Fruit fly (Drosophila melanogaster) whole organism, embryonic: ENCODE measurements around the gene Cog2.

Source experiments
- Abd-B ChIP-seq: fragments of 200-800 bp; sonication (Bioruptor generic); optimal IDR thresholded peaks from 2 replicates; lab custom pipeline; 2018; ENCODE audit warnings: missing biosample characterization, mild to moderate bottlenecking, missing genetic modification characterization, moderate library complexity
- Adf1 ChIP-seq: fragments of 200-800 bp; sonication (Bioruptor generic); IDR thresholded peaks from 2 replicates; pipeline ENCODE4 v1.3.6; 2022; ENCODE audit warnings: missing biosample characterization, missing genetic modification characterization
- CG10366 ChIP-seq: fragments of 200-800 bp; sonication (Bioruptor generic); IDR thresholded peaks from 2 replicates; pipeline ENCODE4 v1.3.6; 2022; ENCODE audit warnings: missing biosample characterization, missing genetic modification characterization
- CG10979 ChIP-seq: fragments of 200-800 bp; sonication (Bioruptor generic); optimal IDR thresholded peaks from 2 replicates; lab custom pipeline; 2018; ENCODE audit warnings: missing biosample characterization, mild to moderate bottlenecking, missing genetic modification characterization, moderate library complexity
- CG12769 ChIP-seq: fragments of 200-800 bp; sonication (Bioruptor generic); optimal IDR thresholded peaks from 2 replicates; lab custom pipeline; 2019; ENCODE audit warnings: missing biosample characterization, mild to moderate bottlenecking, missing genetic modification characterization, moderate library complexity
- CG13287 ChIP-seq: fragments of 200-800 bp; sonication (Bioruptor generic); IDR thresholded peaks from 2 replicates; pipeline ENCODE4 v1.3.6; 2022; ENCODE audit warnings: missing biosample characterization, missing genetic modification characterization; ENCODE audit not compliant: partially characterized antibody
- CG15269 ChIP-seq: fragments of 200-800 bp; sonication (Bioruptor generic); optimal IDR thresholded peaks from 2 replicates; lab custom pipeline; 2018; ENCODE audit warnings: missing biosample characterization, mild to moderate bottlenecking, missing genetic modification characterization, moderate library complexity
- CG1603 ChIP-seq: fragments of 200-800 bp; sonication (Bioruptor generic); optimal IDR thresholded peaks from 2 replicates; lab custom pipeline; 2019; ENCODE audit warnings: missing biosample characterization, mild to moderate bottlenecking, missing genetic modification characterization, moderate library complexity
- CG16863 ChIP-seq: fragments of 200-800 bp; sonication (Bioruptor generic); optimal IDR thresholded peaks from 3 replicates; lab custom pipeline; 2016; ENCODE audit warnings: missing biosample characterization, missing genetic modification characterization
- CG17612 ChIP-seq: fragments of 200-800 bp; sonication (Bioruptor generic); IDR thresholded peaks from 2 replicates; pipeline ENCODE4 v1.3.6; 2022; ENCODE audit warnings: missing biosample characterization, missing genetic modification characterization
- CG1832 ChIP-seq: fragments of 200-800 bp; sonication (Bioruptor generic); optimal IDR thresholded peaks from 2 replicates; lab custom pipeline; 2017; ENCODE audit warnings: missing biosample characterization, mild to moderate bottlenecking, missing genetic modification characterization, inconsistent platforms
- CG30020 ChIP-seq: fragments of 200-800 bp; optimal IDR thresholded peaks from 2 replicates; lab custom pipeline; 2019; ENCODE audit warnings: missing biosample characterization, mild to moderate bottlenecking, missing genetic modification characterization, moderate library complexity
- CG31224 ChIP-seq: fragments of 200-800 bp; sonication (Bioruptor generic); IDR thresholded peaks from 2 replicates; pipeline ENCODE4 v1.3.6; 2022; ENCODE audit warnings: missing biosample characterization, missing genetic modification characterization
- CG31388 ChIP-seq: fragments of 200-800 bp; sonication (Bioruptor generic); optimal IDR thresholded peaks from 2 replicates; lab custom pipeline; 2016; ENCODE audit warnings: missing biosample characterization, missing genetic modification characterization
- CG4854 ChIP-seq: fragments of 200-800 bp; sonication (Bioruptor generic); optimal IDR thresholded peaks from 2 replicates; lab custom pipeline; 2016; ENCODE audit warnings: missing biosample characterization, missing genetic modification characterization, inconsistent platforms
- CG5180 ChIP-seq: fragments of 200-800 bp; sonication (Bioruptor generic); optimal IDR thresholded peaks from 3 replicates; lab custom pipeline; 2017; ENCODE audit warnings: missing biosample characterization, missing genetic modification characterization, mild to moderate bottlenecking, moderate library complexity, missing genetic modification reagents
- CG7357 ChIP-seq: fragments of 200-800 bp; sonication (Bioruptor generic); IDR thresholded peaks from 3 replicates; pipeline ENCODE4 v1.3.6; 2022; ENCODE audit warnings: missing biosample characterization, missing genetic modification characterization
- CG7839 ChIP-seq: fragments of 200-800 bp; sonication (Bioruptor generic); optimal IDR thresholded peaks from 3 replicates; lab custom pipeline; 2018; ENCODE audit warnings: missing biosample characterization, mild to moderate bottlenecking, missing genetic modification characterization, moderate library complexity
- CG7928 ChIP-seq: fragments of 200-800 bp; sonication (Bioruptor generic); optimal IDR thresholded peaks from 2 replicates; lab custom pipeline; 2017; ENCODE audit warnings: missing biosample characterization, mild to moderate bottlenecking, missing genetic modification characterization
- D ChIP-seq, 2 experiments: fragments of 200-800 bp in 1 of 2; fragments of >200 bp in 1 of 2; sonication (Bioruptor generic) in 1 of 2; optimal IDR thresholded peaks; 2 replicates in 1 of 2; 3 replicates in 1 of 2; lab custom pipeline; 2017; ENCODE audit warnings: mild to moderate bottlenecking in 1 of 2, missing biosample characterization in 1 of 2, missing genetic modification characterization in 1 of 2, missing genetic modification reagents in 1 of 2
- Dll ChIP-seq: fragments of 200-800 bp; sonication (Bioruptor generic); IDR thresholded peaks from 4 replicates; pipeline ENCODE4 v1.3.6; 2022; ENCODE audit warnings: missing biosample characterization, missing genetic modification characterization; ENCODE audit not compliant: partially characterized antibody
- Fer3 ChIP-seq: fragments of 200-800 bp; sonication (Bioruptor generic); optimal IDR thresholded peaks from 2 replicates; lab custom pipeline; 2018; ENCODE audit warnings: missing biosample characterization, mild to moderate bottlenecking, missing genetic modification characterization, moderate library complexity
- H2.0 ChIP-seq: fragments of 200-800 bp; sonication (Bioruptor generic); IDR thresholded peaks from 2 replicates; pipeline ENCODE4 v1.3.6; 2022; ENCODE audit warnings: missing biosample characterization, missing genetic modification characterization
- HLHmδ ChIP-seq: fragments of 200-800 bp; sonication (Bioruptor generic); optimal IDR thresholded peaks from 2 replicates; lab custom pipeline; 2018; ENCODE audit warnings: missing biosample characterization, mild to moderate bottlenecking, missing genetic modification characterization, moderate library complexity
- NC2α ChIP-seq: fragments of 200-800 bp; sonication (Bioruptor generic); optimal IDR thresholded peaks from 2 replicates; lab custom pipeline; 2016; ENCODE audit warnings: missing biosample characterization, missing genetic modification characterization
- Poxn ChIP-seq: fragments of 200-800 bp; sonication (Bioruptor generic); IDR thresholded peaks from 2 replicates; pipeline ENCODE4 v1.3.6; 2022; ENCODE audit warnings: missing biosample characterization, missing genetic modification characterization
- Sox102F ChIP-seq: fragments of 200-800 bp; sonication (Bioruptor generic); optimal IDR thresholded peaks from 2 replicates; lab custom pipeline; 2018; ENCODE audit warnings: missing biosample characterization, mild to moderate bottlenecking, missing genetic modification characterization, moderate library complexity
- Xbp1 ChIP-seq: fragments of 200-800 bp; sonication (Bioruptor generic); optimal IDR thresholded peaks from 3 replicates; lab custom pipeline; 2016; ENCODE audit warnings: missing biosample characterization, mild to moderate bottlenecking, missing genetic modification characterization
- ash1 ChIP-seq: fragments of 200-800 bp; sonication (Bioruptor generic); optimal IDR thresholded peaks from 2 replicates; lab custom pipeline; 2018; ENCODE audit warnings: missing biosample characterization, mild to moderate bottlenecking, missing genetic modification characterization
- ato ChIP-seq: fragments of 200-800 bp; sonication (Bioruptor generic); IDR thresholded peaks from 2 replicates; pipeline ENCODE4 v1.3.6; 2022; ENCODE audit warnings: missing biosample characterization, missing genetic modification characterization; ENCODE audit not compliant: partially characterized antibody
- bsh ChIP-seq, 2 experiments: fragments of 200-800 bp; sonication (Bioruptor generic); optimal IDR thresholded peaks; 2 replicates each; lab custom pipeline; 2017 to 2018; ENCODE audit warnings: mild to moderate bottlenecking in 2 of 2, missing biosample characterization in 2 of 2, missing genetic modification characterization in 2 of 2, moderate library complexity in 1 of 2
- chm ChIP-seq: fragments of 200-800 bp; sonication (Bioruptor generic); IDR thresholded peaks from 2 replicates; pipeline ENCODE4 v1.3.6; 2022; ENCODE audit warnings: missing biosample characterization, missing genetic modification characterization
- dan ChIP-seq: fragments of 200-800 bp; sonication (Bioruptor generic); IDR thresholded peaks from 2 replicates; pipeline ENCODE4 v1.3.6; 2022; ENCODE audit warnings: missing biosample characterization, missing genetic modification characterization
- exex ChIP-seq: fragments of 200-800 bp; sonication (Bioruptor generic); optimal IDR thresholded peaks from 4 replicates; lab custom pipeline; 2018; ENCODE audit warnings: missing biosample characterization, mild to moderate bottlenecking, missing genetic modification characterization, moderate library complexity
- ftz-f1 ChIP-seq: fragments of 200-800 bp; sonication (Bioruptor generic); optimal IDR thresholded peaks from 2 replicates; lab custom pipeline; 2016; ENCODE audit warnings: missing biosample characterization, missing genetic modification characterization
- gem ChIP-seq: fragments of 200-800 bp; sonication (Bioruptor generic); optimal IDR thresholded peaks from 2 replicates; lab custom pipeline; 2019; ENCODE audit warnings: missing biosample characterization, mild to moderate bottlenecking, missing genetic modification characterization, moderate library complexity
- hbn ChIP-seq: fragments of 200-800 bp; sonication (Bioruptor generic); IDR thresholded peaks from 2 replicates; pipeline ENCODE4 v1.3.6; 2022; ENCODE audit warnings: missing biosample characterization, missing genetic modification characterization; ENCODE audit not compliant: partially characterized antibody
- kah ChIP-seq: fragments of 200-800 bp; sonication (Bioruptor generic); optimal IDR thresholded peaks from 2 replicates; lab custom pipeline; 2018; ENCODE audit warnings: missing biosample characterization, mild to moderate bottlenecking, missing genetic modification characterization
- kni ChIP-seq: fragments of 200-800 bp; sonication (Bioruptor generic); optimal IDR thresholded peaks from 3 replicates; lab custom pipeline; 2017; ENCODE audit warnings: mild to moderate bottlenecking, missing biosample characterization, missing genetic modification reagents, missing genetic modification characterization
- repo ChIP-seq: fragments of 200-800 bp; sonication (Bioruptor generic); optimal IDR thresholded peaks from 2 replicates; lab custom pipeline; 2016; ENCODE audit warnings: missing biosample characterization, missing genetic modification characterization
- salm ChIP-seq: fragments of 200-800 bp; sonication (Bioruptor generic); optimal IDR thresholded peaks from 2 replicates; lab custom pipeline; 2018; ENCODE audit warnings: missing biosample characterization, mild to moderate bottlenecking, missing genetic modification characterization
- schlank ChIP-seq: fragments of 200-800 bp; sonication (Bioruptor generic); optimal IDR thresholded peaks from 2 replicates; lab custom pipeline; 2018; ENCODE audit warnings: missing biosample characterization, mild to moderate bottlenecking, missing genetic modification characterization
- scrt ChIP-seq: fragments of 200-800 bp; sonication (Bioruptor generic); optimal IDR thresholded peaks from 2 replicates; lab custom pipeline; 2018; ENCODE audit warnings: missing biosample characterization, mild to moderate bottlenecking, missing genetic modification characterization, moderate library complexity
- seq ChIP-seq: fragments of 200-800 bp; sonication (Bioruptor generic); IDR thresholded peaks from 2 replicates; pipeline ENCODE4 v1.3.6; 2022; ENCODE audit warnings: missing biosample characterization, missing genetic modification characterization
- sim ChIP-seq: fragments of 200-800 bp; sonication (Bioruptor generic); IDR thresholded peaks from 2 replicates; pipeline ENCODE4 v1.3.6; 2022; ENCODE audit warnings: missing biosample characterization, missing genetic modification characterization
- tgo ChIP-seq: fragments of 200-800 bp; sonication (Bioruptor generic); IDR thresholded peaks from 3 replicates; pipeline ENCODE4 v1.3.6; 2022; ENCODE audit warnings: missing biosample characterization, missing genetic modification characterization
- usp ChIP-seq: fragments of >200 bp; optimal IDR thresholded peaks from 2 replicates; lab custom pipeline; 2017; ENCODE audit warnings: missing biosample characterization, missing genetic modification characterization
- zen2 ChIP-seq: fragments of 200-800 bp; sonication (Bioruptor generic); IDR thresholded peaks from 3 replicates; pipeline ENCODE4 v1.3.6; 2022; ENCODE audit warnings: missing biosample characterization, missing genetic modification characterization; ENCODE audit not compliant: partially characterized antibody
- zfh1 ChIP-seq: fragments of 200-800 bp; sonication (Bioruptor generic); IDR thresholded peaks from 3 replicates; pipeline ENCODE4 v1.3.6; 2022; ENCODE audit warnings: missing biosample characterization, missing genetic modification characterization

Gene Cog2

DNA sequence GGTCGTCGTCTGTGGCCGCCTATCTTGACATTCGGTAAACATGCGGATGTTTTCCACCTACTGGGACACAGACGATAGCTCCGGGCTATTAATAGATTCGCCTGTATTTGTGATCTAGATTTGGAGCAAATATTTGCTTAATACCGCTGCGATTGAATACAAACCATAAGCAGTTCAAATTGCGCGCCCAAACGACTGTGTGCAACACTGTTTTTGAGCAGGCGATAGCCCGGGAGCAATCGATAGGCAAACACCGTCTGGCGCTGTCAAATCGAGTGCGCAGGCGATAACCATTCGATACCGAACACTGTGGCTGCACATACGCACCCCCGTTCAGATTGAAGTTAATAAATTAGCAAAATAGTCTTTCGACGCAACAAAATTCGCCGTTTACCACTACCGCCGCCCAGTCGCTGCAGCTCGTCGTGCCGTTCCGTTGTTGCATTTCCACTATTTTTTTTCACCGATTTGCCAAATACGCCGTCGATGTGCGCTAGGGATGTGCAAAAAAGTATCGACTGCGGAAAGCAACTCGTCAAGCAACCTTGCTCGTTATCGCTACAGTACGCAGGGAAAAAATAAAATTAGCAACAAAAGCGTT lies 46.8 kb upstream of the Cog2 start, which contains the start of gene Atx2 (continued):
- TF ChIP-seq tgo (no peak), kni (no peak), CG7357 (no peak), CG1832 (GFP tag; lab: Kevin White, UChicago) (no peak), Xbp1 (GFP tag; lab: Kevin White, UChicago) (peak; percentile 7), CG1603 (peak; percentile 76), CG10979 (tag; lab: Kevin White, UChicago) (peak; percentile 2), CG30020 (tag; lab: Kevin White, UChicago) (peak; percentile 27), CG7839 (tag; lab: Kevin White, UChicago) (peak; percentile 17), H2.0 (GFP tag; lab: Robert Waterston, UW) (peak; percentile 44), NC2α (no peak), Sox102F (GFP tag; lab: Kevin White, UChicago) (no peak), HLHmδ (GFP tag; lab: Kevin White, UChicago) (no peak), D (optimal IDR thresholded peaks at IDR 0.05; lab: Kevin White, UChicago) (no peak), D (GFP tag; optimal IDR thresholded peaks at IDR 0.05; lab: Kevin White, UChicago) (no peak), chm (GFP tag; lab: Robert Waterston, UW) (no peak), hbn (GFP tag; lab: Robert Waterston, UW) (peak; percentile 93), CG10366 (GFP tag; lab: Robert Waterston, UW) (peak; percentile 26), CG13287 (peak; percentile 92), seq (GFP tag; lab: Robert Waterston, UW) (peak; percentile 45; the same call in 1 of the 2 replicates), schlank (tag; lab: Kevin White, UChicago) (no peak), bsh (GFP tag; optimal IDR thresholded peaks at IDR 0.05; lab: Kevin White, UChicago) (peak in 1 of 2 experiments; percentile 5), Fer3 (tag; lab: Kevin White, UChicago) (no peak), Abd-B (GFP tag; lab: Kevin White, UChicago) (peak; percentile 30), CG31224 (no peak), kah (no peak), CG7928 (GFP tag; lab: Kevin White, UChicago) (no peak), CG15269 (tag; lab: Kevin White, UChicago) (no peak), usp (GFP tag; lab: Kevin White, UChicago) (no peak), scrt (GFP tag; lab: Kevin White, UChicago) (no peak), repo (GFP tag; lab: Kevin White, UChicago) (no peak), ash1 (GFP tag; lab: Kevin White, UChicago) (no peak), Dll (GFP tag; lab: Robert Waterston, UW) (peak; percentile 95), salm (tag; lab: Kevin White, UChicago) (no peak), ato (peak; percentile 97), CG16863 (peak; percentile 11), CG12769 (tag; lab: Kevin White, UChicago) (no peak), Poxn (GFP tag; lab: Robert Waterston, UW) (no peak), CG31388 (no peak), sim (GFP tag; lab: Robert Waterston, UW) (no peak), exex (tag; lab: Kevin White, UChicago) (no peak), ftz-f1 (GFP tag; lab: Kevin White, UChicago) (peak; percentile 81), zfh1 (GFP tag; lab: Robert Waterston, UW) (peak; percentile 58; the same call in 2 of the 3 replicates), zen2 (GFP tag; lab: Robert Waterston, UW) (peak; percentile 87), dan (GFP tag; lab: Robert Waterston, UW) (no peak), gem (tag; lab: Kevin White, UChicago) (peak; percentile 9), Adf1 (peak; percentile 42), CG5180 (peak; percentile 2), CG17612 (GFP tag; lab: Robert Waterston, UW) (no peak), CG4854 (peak; percentile 24)
